Fruit fly (Drosophila melanogaster): Measurements from ENCODE around the gene Ugt301D1.

dm6 chr2L:18561018-18561417 is 51.7 kb downstream of the Ugt301D1 start:
- no peak for TF ChIP-seq CG12768 (GFP tag; optimal IDR thresholded peaks at IDR 0.05)
- no peak for TF ChIP-seq CG7101 (tag; optimal IDR thresholded peaks at IDR 0.05)
- TF ChIP-seq CG7045 (GFP tag; optimal IDR thresholded peaks at IDR 0.05): no peak
- no peak for TF ChIP-seq Clk (GFP tag; optimal IDR thresholded peaks at IDR 0.05)
- no peak for TF ChIP-seq ovo (GFP tag; optimal IDR thresholded peaks at IDR 0.05)
- no peak for TF ChIP-seq Hr96 (GFP tag; optimal IDR thresholded peaks at IDR 0.05)
- no peak for TF ChIP-seq Crg-1 (GFP tag; optimal IDR thresholded peaks at IDR 0.05)
- no peak for TF ChIP-seq toe (GFP tag; optimal IDR thresholded peaks at IDR 0.05)
- no peak for TF ChIP-seq CG5204 (GFP tag; optimal IDR thresholded peaks at IDR 0.05)
- peak; percentile 56 for TF ChIP-seq kay (GFP tag; ENCODE audit: borderline replicate concordance)
- TF ChIP-seq cnc (optimal IDR thresholded peaks at IDR 0.05): no peak
- TF ChIP-seq cic (GFP tag; optimal IDR thresholded peaks at IDR 0.05): peak; percentile 17
- no peak for TF ChIP-seq tj (GFP tag; optimal IDR thresholded peaks at IDR 0.05)

Measured in whole organism, adult.